Worm (Caenorhabditis elegans) whole organism, L4/young adult: ENCODE data around the gene rnp-1.

Experiments used
- W03F9.2 ChIP-seq: fragments of 150-350 bp; optimal IDR thresholded peaks from 2 replicates; lab custom pipeline; 2014; ENCODE audit warnings: missing biosample characterization, missing genetic modification characterization
- dao-5 ChIP-seq: sonication (generic microtip); optimal IDR thresholded peaks from 2 replicates; lab custom pipeline; 2016; ENCODE audit warnings: missing genotype, missing genetic modification characterization, moderate library complexity, missing compliant biosample characterization
- him-1 ChIP-seq: sonication (generic microtip); optimal IDR thresholded peaks from 2 replicates; lab custom pipeline; 2016; ENCODE audit warnings: missing genotype, missing genetic modification reagents, missing genetic modification characterization, missing compliant biosample characterization

ce11 chrV:12192129-12192528, at the start of gene rnp-1:
- TF ChIP-seq him-1 (tag; lab: Kevin White, UChicago), result no peak
- TF ChIP-seq W03F9.2 (tag; lab: Kevin White, UChicago), result no peak
- no peak for TF ChIP-seq dao-5 (tag; lab: Kevin White, UChicago)
